Fruit fly (Drosophila melanogaster): ENCODE data around the gene Grx3.
A peak's percentile ranks its signal among the peaks of the same experiment; 100 is the strongest.

Grx3 gene

DNA sequence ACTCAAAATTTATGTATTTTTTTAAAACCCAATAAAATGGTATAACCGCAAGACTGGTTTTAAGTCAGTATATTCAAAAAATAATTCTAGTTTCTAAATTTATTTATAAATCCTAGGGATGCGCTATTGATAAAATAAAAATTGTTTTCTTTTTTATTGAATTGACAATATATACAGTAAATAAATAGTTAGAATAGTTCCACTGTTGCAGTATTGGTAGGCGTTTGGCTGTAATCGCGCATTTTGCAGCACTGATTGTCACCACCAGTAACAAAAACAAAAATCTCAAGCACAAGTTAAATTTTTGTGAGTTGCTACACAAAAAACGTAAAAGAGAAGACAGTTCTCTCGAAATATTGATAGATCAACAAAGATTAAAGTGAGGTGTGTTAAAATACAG lies 2.7 kb downstream of the Grx3 start, which contains the start of gene CG31855 (continued):
- TF ChIP-seq Asciz (GFP tag; optimal IDR thresholded peaks at IDR 0.05) (peak; percentile 71), repo (GFP tag; optimal IDR thresholded peaks at IDR 0.05) (no peak), Hr51 (GFP tag; optimal IDR thresholded peaks at IDR 0.05) (peak; percentile 81 to 82), CG7786 (GFP tag; optimal IDR thresholded peaks at IDR 0.05) (peak; percentile 54), E2f2 (GFP tag; IDR thresholded peaks at IDR 0.05) (peak; percentile 49; the same call in 1 of the 2 replicates), Eip74EF (GFP tag; optimal IDR thresholded peaks at IDR 0.05) (peak in 1 of 2 experiments; percentile 18), Hr3 (GFP tag; optimal IDR thresholded peaks at IDR 0.05) (peak; percentile 82), grn (GFP tag; optimal IDR thresholded peaks at IDR 0.05) (no peak), gfzf (GFP tag; optimal IDR thresholded peaks at IDR 0.05) (peak; percentile 22), MESR4 (GFP tag; optimal IDR thresholded peaks at IDR 0.05) (peak; percentile 75), CG13775 (GFP tag; optimal IDR thresholded peaks at IDR 0.05) (peak; percentile 59), eve (GFP tag; optimal IDR thresholded peaks at IDR 0.05) (no peak), CG6683 (GFP tag; optimal IDR thresholded peaks at IDR 0.05) (peak; percentile 52), CG15514 (GFP tag; optimal IDR thresholded peaks at IDR 0.05) (peak; percentile 82), CG12155 (GFP tag; optimal IDR thresholded peaks at IDR 0.05) (peak; percentile 86), salm (tag; optimal IDR thresholded peaks at IDR 0.05) (peak; percentile 36), CG8388 (GFP tag; optimal IDR thresholded peaks at IDR 0.05) (peak; percentile 72), ERR (GFP tag; optimal IDR thresholded peaks at IDR 0.05) (peak; percentile 29), CG4404 (GFP tag; IDR thresholded peaks at IDR 0.05) (peak; percentile 56), HLH3B (GFP tag; IDR thresholded peaks at IDR 0.05) (peak; percentile 82), pum (GFP tag; optimal IDR thresholded peaks at IDR 0.05) (peak; percentile 81), CG18599 (GFP tag; optimal IDR thresholded peaks at IDR 0.05) (peak; percentile 86), Sin3A (optimal IDR thresholded peaks at IDR 0.05) (no peak), nmo (GFP tag; optimal IDR thresholded peaks at IDR 0.05) (peak; percentile 62), CG12219 (GFP tag; optimal IDR thresholded peaks at IDR 0.05) (peak; percentile 69), CG16779 (GFP tag; IDR thresholded peaks at IDR 0.05) (peak; percentile 86), H2.0 (GFP tag; IDR thresholded peaks at IDR 0.05) (peak; percentile 78), chif (GFP tag; optimal IDR thresholded peaks at IDR 0.05) (peak; percentile 66 to 73), org-1 (GFP tag; optimal IDR thresholded peaks at IDR 0.05) (peak; percentile 43), CG12744 (GFP tag; optimal IDR thresholded peaks at IDR 0.05) (peak; percentile 63), maf-S (GFP tag; optimal IDR thresholded peaks at IDR 0.05) (peak; percentile 76), CG4854 (GFP tag; optimal IDR thresholded peaks at IDR 0.05) (peak; percentile 87), tx (GFP tag; optimal IDR thresholded peaks at IDR 0.05) (peak; percentile 68), CG11504 (tag; optimal IDR thresholded peaks at IDR 0.05) (peak; percentile 80), pzg (GFP tag; optimal IDR thresholded peaks at IDR 0.05) (peak; percentile 63), vfl (GFP tag; optimal IDR thresholded peaks at IDR 0.05) (peak; percentile 80), vvl (GFP tag; IDR thresholded peaks at IDR 0.05) (peak; percentile 92), Sry-δ (GFP tag; optimal IDR thresholded peaks at IDR 0.05) (peak; percentile 35), btn (GFP tag; optimal IDR thresholded peaks at IDR 0.05) (no peak), Doc3 (GFP tag; IDR thresholded peaks at IDR 0.05; ENCODE audit: partially characterized antibody) (no peak), CG7839 (tag; optimal IDR thresholded peaks at IDR 0.05) (peak; percentile 82), CG10959 (GFP tag; IDR thresholded peaks at IDR 0.05) (peak; percentile 76), CG2678 (tag; optimal IDR thresholded peaks at IDR 0.05) (peak; percentile 81), Dref (GFP tag; IDR thresholded peaks at IDR 0.05) (0 out of 2 replicates have a peak, but pooled peaks have one; percentile 25), bab2 (GFP tag; optimal IDR thresholded peaks at IDR 0.05) (peak; percentile 60), jumu (GFP tag; optimal IDR thresholded peaks at IDR 0.05) (peak; percentile 62), wdn (GFP tag; IDR thresholded peaks at IDR 0.05) (peak; percentile 70), pita (GFP tag; optimal IDR thresholded peaks at IDR 0.05) (no peak), Camta (GFP tag; optimal IDR thresholded peaks at IDR 0.05) (peak; percentile 71), psq (GFP tag; optimal IDR thresholded peaks at IDR 0.05) (peak; percentile 7), stc (GFP tag; IDR thresholded peaks at IDR 0.05) (peak; percentile 76)
